Fruit fly (Drosophila melanogaster): ENCODE measurements around the gene msd5.

The msd5 gene

dm6 chr3L:1335428-1335764, 2.5 kb upstream of the msd5 start (continued):
- TF ChIP-seq CG10209 (GFP tag; optimal IDR thresholded peaks at IDR 0.05) (peak; percentile 35), CG4854 (GFP tag; optimal IDR thresholded peaks at IDR 0.05) (peak; percentile 19), CG17361 (GFP tag; IDR thresholded peaks at IDR 0.05) (0 out of 3 replicates have a peak, but pooled peaks have one; percentile 10), jigr1 (GFP tag; IDR thresholded peaks at IDR 0.05) (no peak), Fer3 (tag; optimal IDR thresholded peaks at IDR 0.05) (peak; percentile 39), vvl (GFP tag; IDR thresholded peaks at IDR 0.05) (peak; percentile 79), Oli (tag; optimal IDR thresholded peaks at IDR 0.05) (peak; percentile 26), CG2120 (GFP tag; optimal IDR thresholded peaks at IDR 0.05) (peak; percentile 70), crc (GFP tag; optimal IDR thresholded peaks at IDR 0.05) (peak; percentile 19), Atf3 (GFP tag; optimal IDR thresholded peaks at IDR 0.05) (no peak), C15 (GFP tag; IDR thresholded peaks at IDR 0.05) (no peak), Ravus (GFP tag; IDR thresholded peaks at IDR 0.05) (no peak; the same call in 1 of the 2 replicates), CG18262 (tag; optimal IDR thresholded peaks at IDR 0.05) (peak; percentile 7), CG32767 (GFP tag; IDR thresholded peaks at IDR 0.05) (no peak), shn (GFP tag; optimal IDR thresholded peaks at IDR 0.05) (peak; percentile 32), NFAT (GFP tag; IDR thresholded peaks at IDR 0.05) (peak; percentile 68), slbo (GFP tag; IDR thresholded peaks at IDR 0.05) (peak; percentile 82), Camta (GFP tag; optimal IDR thresholded peaks at IDR 0.05) (peak; percentile 27), CG12659 (GFP tag; optimal IDR thresholded peaks at IDR 0.05) (no peak), CG10462 (GFP tag; optimal IDR thresholded peaks at IDR 0.05) (peak; percentile 6), seq (GFP tag; IDR thresholded peaks at IDR 0.05) (peak; percentile 67), CG14014 (GFP tag; IDR thresholded peaks at IDR 0.05) (peak; percentile 65; the same call in 1 of the 2 replicates), sc (optimal IDR thresholded peaks at IDR 0.05) (no peak), sc (GFP tag; optimal IDR thresholded peaks at IDR 0.05) (no peak), Usf (GFP tag; optimal IDR thresholded peaks at IDR 0.05) (no peak), scrt (GFP tag; optimal IDR thresholded peaks at IDR 0.05) (peak; percentile 93), CG30403 (GFP tag; optimal IDR thresholded peaks at IDR 0.05) (peak; percentile 29), sqz (GFP tag; optimal IDR thresholded peaks at IDR 0.05) (no peak), D (optimal IDR thresholded peaks at IDR 0.05) (no peak), D (GFP tag; optimal IDR thresholded peaks at IDR 0.05) (no peak), CrebB (tag; optimal IDR thresholded peaks at IDR 0.05) (no peak), fru (optimal IDR thresholded peaks at IDR 0.05) (no peak), ase (GFP tag; IDR thresholded peaks at IDR 0.05) (peak; percentile 27; the same call in 1 of the 3 replicates), ham (GFP tag; IDR thresholded peaks at IDR 0.05) (no peak), CG8359 (GFP tag; optimal IDR thresholded peaks at IDR 0.05; ENCODE audit: borderline replicate concordance) (no peak), nerfin-2 (GFP tag; IDR thresholded peaks at IDR 0.05; ENCODE audit: partially characterized antibody) (no peak), Lim3 (GFP tag; IDR thresholded peaks at IDR 0.05) (0 out of 2 replicates have a peak, but pooled peaks have one; percentile 17), CG12391 (tag; optimal IDR thresholded peaks at IDR 0.05) (peak; percentile 21), lbe (GFP tag; optimal IDR thresholded peaks at IDR 0.05) (peak; percentile 43), CG14441 (GFP tag; IDR thresholded peaks at IDR 0.05) (peak; percentile 70), CG31224 (GFP tag; IDR thresholded peaks at IDR 0.05) (peak; percentile 54), fd3F (GFP tag; optimal IDR thresholded peaks at IDR 0.05) (peak; percentile 42), Hmr (GFP tag; optimal IDR thresholded peaks at IDR 0.05) (peak; percentile 67), Rx (GFP tag; IDR thresholded peaks at IDR 0.05) (peak; percentile 61; the same call in 1 of the 2 replicates), salm (tag; optimal IDR thresholded peaks at IDR 0.05) (no peak), CoRest (tag; optimal IDR thresholded peaks at IDR 0.05) (peak; percentile 28), gcm2 (GFP tag; optimal IDR thresholded peaks at IDR 0.05) (no peak), bowl (GFP tag; IDR thresholded peaks at IDR 0.05) (peak; percentile 49; the same call in 1 of the 2 replicates), CG6254 (GFP tag; optimal IDR thresholded peaks at IDR 0.05) (no peak), CG17328 (GFP tag; IDR thresholded peaks at IDR 0.05) (0 out of 2 replicates have a peak, but pooled peaks have one; percentile 53), CG10274 (GFP tag; optimal IDR thresholded peaks at IDR 0.05) (no peak), danr (GFP tag; IDR thresholded peaks at IDR 0.05) (no peak), CG17568 (GFP tag; optimal IDR thresholded peaks at IDR 0.05) (no peak)

Measured in whole organism, embryonic.